Fruit fly (Drosophila melanogaster) whole organism, prepupa: Measurements from ENCODE around the gene Shmt.

Experiments
- Blimp-1 ChIP-seq: fragments of 200-800 bp; sonication (Bioruptor generic); optimal IDR thresholded peaks from 3 replicates; lab custom pipeline; 2017; ENCODE audit warnings: missing biosample characterization, missing genetic modification characterization, mild to moderate bottlenecking, moderate library complexity, missing genetic modification reagents
- CG10631 ChIP-seq: fragments of 200-800 bp; sonication (Bioruptor generic); optimal IDR thresholded peaks from 2 replicates; lab custom pipeline; 2016; ENCODE audit warnings: missing biosample characterization, missing genetic modification characterization
- CG10669 ChIP-seq: fragments of 200-800 bp; sonication (Bioruptor generic); optimal IDR thresholded peaks from 3 replicates; lab custom pipeline; 2018; ENCODE audit warnings: missing biosample characterization, mild to moderate bottlenecking, missing genetic modification characterization, moderate library complexity
- CG11294 ChIP-seq: fragments of 200-800 bp; sonication (Bioruptor generic); IDR thresholded peaks from 2 replicates; pipeline ENCODE4 v1.3.6; 2022; ENCODE audit warnings: missing biosample characterization, missing genetic modification characterization
- CG11762 ChIP-seq: fragments of 200-800 bp; sonication (Bioruptor generic); optimal IDR thresholded peaks from 3 replicates; lab custom pipeline; 2016; ENCODE audit warnings: missing biosample characterization, missing genetic modification characterization; ENCODE audit not compliant: insufficient read depth
- CG11902 ChIP-seq: fragments of 200-800 bp; sonication (Bioruptor generic); optimal IDR thresholded peaks from 3 replicates; lab custom pipeline; 2016; ENCODE audit warnings: missing biosample characterization, missing genetic modification characterization
- CG15336 ChIP-seq: fragments of 200-800 bp; sonication (Bioruptor generic); IDR thresholded peaks from 2 replicates; pipeline ENCODE4 v1.3.6; 2022; ENCODE audit warnings: missing biosample characterization, missing genetic modification characterization
- CG1621 ChIP-seq: fragments of 200-800 bp; sonication (Bioruptor generic); optimal IDR thresholded peaks from 3 replicates; lab custom pipeline; 2018; ENCODE audit warnings: missing biosample characterization, mild to moderate bottlenecking, missing genetic modification characterization
- CG16779 ChIP-seq: fragments of 200-800 bp; sonication (Bioruptor generic); optimal IDR thresholded peaks from 3 replicates; lab custom pipeline; 2017; ENCODE audit warnings: missing biosample characterization, mild to moderate bottlenecking, missing genetic modification characterization
- CG3032 ChIP-seq: fragments of 200-800 bp; optimal IDR thresholded peaks from 2 replicates; lab custom pipeline; 2019; ENCODE audit warnings: missing biosample characterization, mild to moderate bottlenecking, missing genetic modification characterization, moderate library complexity
- CG32006 ChIP-seq: fragments of 200-800 bp; sonication (Bioruptor generic); optimal IDR thresholded peaks from 3 replicates; lab custom pipeline; 2017; ENCODE audit warnings: missing biosample characterization, mild to moderate bottlenecking, missing genetic modification characterization
- CG34406 ChIP-seq: fragments of 200-800 bp; sonication (Bioruptor generic); optimal IDR thresholded peaks from 3 replicates; lab custom pipeline; 2016; ENCODE audit warnings: missing biosample characterization, missing genetic modification characterization
- CG3919 ChIP-seq: fragments of 200-800 bp; sonication (Bioruptor generic); optimal IDR thresholded peaks from 3 replicates; lab custom pipeline; 2016; ENCODE audit warnings: missing biosample characterization, missing genetic modification characterization
- CG4318 ChIP-seq: fragments of 200-800 bp; sonication (Bioruptor generic); optimal IDR thresholded peaks from 3 replicates; lab custom pipeline; 2017; ENCODE audit warnings: missing biosample characterization, mild to moderate bottlenecking, missing genetic modification characterization
- CG6163 ChIP-seq: fragments of 200-800 bp; sonication (Bioruptor generic); IDR thresholded peaks from 3 replicates; pipeline ENCODE4 v1.3.6; 2022; ENCODE audit warnings: missing biosample characterization, missing genetic modification characterization
- CG6276 ChIP-seq: fragments of 200-800 bp; sonication (Bioruptor generic); optimal IDR thresholded peaks from 2 replicates; lab custom pipeline; 2017; ENCODE audit warnings: missing biosample characterization, mild to moderate bottlenecking, missing genetic modification characterization
- CG6792 ChIP-seq: fragments of 200-800 bp; sonication (Bioruptor generic); optimal IDR thresholded peaks from 3 replicates; lab custom pipeline; 2016; ENCODE audit warnings: missing biosample characterization, missing genetic modification characterization
- CG6808 ChIP-seq: fragments of 200-800 bp; sonication (Bioruptor generic); optimal IDR thresholded peaks from 3 replicates; lab custom pipeline; 2017; ENCODE audit warnings: missing biosample characterization, missing genetic modification characterization, mild to moderate bottlenecking, moderate library complexity, missing genetic modification reagents
- CG7368 ChIP-seq: fragments of 200-800 bp; sonication (Bioruptor generic); optimal IDR thresholded peaks from 3 replicates; lab custom pipeline; 2016; ENCODE audit warnings: missing biosample characterization, missing genetic modification characterization
- CG8119 ChIP-seq: fragments of 200-800 bp; sonication (Bioruptor generic); IDR thresholded peaks from 3 replicates; pipeline ENCODE4 v1.3.6; 2022; ENCODE audit warnings: missing biosample characterization, missing genetic modification characterization
- CG8319 ChIP-seq: fragments of 200-800 bp; sonication (Bioruptor generic); optimal IDR thresholded peaks from 3 replicates; lab custom pipeline; 2016; ENCODE audit warnings: missing biosample characterization, missing genetic modification characterization
- CG9139 ChIP-seq: fragments of 200-800 bp; sonication (Bioruptor generic); optimal IDR thresholded peaks from 3 replicates; lab custom pipeline; 2017; ENCODE audit warnings: missing biosample characterization, mild to moderate bottlenecking, missing genetic modification characterization
- Eip75B ChIP-seq: fragments of 200-800 bp; sonication (Bioruptor generic); optimal IDR thresholded peaks from 3 replicates; lab custom pipeline; 2016; ENCODE audit warnings: missing biosample characterization, missing genetic modification characterization
- Eip93F ChIP-seq: fragments of 200-800 bp; sonication (Bioruptor generic); optimal IDR thresholded peaks from 2 replicates; lab custom pipeline; 2016; ENCODE audit warnings: missing biosample characterization, mild to moderate bottlenecking, missing genetic modification characterization
- Ets21C ChIP-seq: fragments of 200-800 bp; sonication (Bioruptor generic); optimal IDR thresholded peaks from 3 replicates; lab custom pipeline; 2016; ENCODE audit warnings: missing biosample characterization, missing genetic modification characterization
- Ets96B ChIP-seq: fragments of 200-800 bp; optimal IDR thresholded peaks from 2 replicates; lab custom pipeline; 2019; ENCODE audit warnings: missing biosample characterization, mild to moderate bottlenecking, missing genetic modification characterization, moderate library complexity
- Hr38 ChIP-seq: sonication (Bioruptor generic); optimal IDR thresholded peaks from 2 replicates; lab custom pipeline; 2016; ENCODE audit warnings: missing biosample characterization, missing genetic modification characterization
- Hr39 ChIP-seq: fragments of 200-800 bp; sonication (Bioruptor generic); optimal IDR thresholded peaks from 2 replicates; lab custom pipeline; 2016; ENCODE audit warnings: missing biosample characterization, missing genetic modification characterization
- Hr4 ChIP-seq: fragments of 200-800 bp; sonication (Bioruptor generic); optimal IDR thresholded peaks from 3 replicates; lab custom pipeline; 2016; ENCODE audit warnings: missing biosample characterization, missing genetic modification characterization
- OdsH ChIP-seq: fragments of 200-800 bp; sonication (Bioruptor generic); optimal IDR thresholded peaks from 3 replicates; lab custom pipeline; 2016; ENCODE audit warnings: missing biosample characterization, missing genetic modification characterization
- Smox ChIP-seq: fragments of 200-800 bp; sonication (Bioruptor generic); optimal IDR thresholded peaks from 3 replicates; lab custom pipeline; 2016; ENCODE audit warnings: missing biosample characterization, missing genetic modification characterization
- Sox102F ChIP-seq: fragments of 200-800 bp; sonication (Bioruptor generic); optimal IDR thresholded peaks from 2 replicates; lab custom pipeline; 2016; ENCODE audit warnings: missing biosample characterization, mild to moderate bottlenecking, missing genetic modification characterization
- Sox14 ChIP-seq: fragments of 200-800 bp; sonication (Bioruptor generic); optimal IDR thresholded peaks from 3 replicates; lab custom pipeline; 2016; ENCODE audit warnings: missing biosample characterization, missing genetic modification characterization
- achi ChIP-seq: fragments of 200-800 bp; sonication (Bioruptor generic); optimal IDR thresholded peaks from 3 replicates; lab custom pipeline; 2016; ENCODE audit warnings: missing biosample characterization, missing genetic modification characterization
- acj6 ChIP-seq: fragments of 200-800 bp; sonication (Bioruptor generic); optimal IDR thresholded peaks from 3 replicates; lab custom pipeline; 2016; ENCODE audit warnings: missing biosample characterization, missing genetic modification characterization
- dac ChIP-seq: fragments of 200-800 bp; sonication (Bioruptor generic); optimal IDR thresholded peaks from 2 replicates; lab custom pipeline; 2017; ENCODE audit warnings: missing biosample characterization, mild to moderate bottlenecking, missing genetic modification characterization
- dsx ChIP-seq: fragments of 200-800 bp; optimal IDR thresholded peaks from 3 replicates; lab custom pipeline; 2019; ENCODE audit warnings: missing biosample characterization, mild to moderate bottlenecking, missing genetic modification characterization, moderate library complexity; ENCODE audit not compliant: poor library complexity, severe bottlenecking
- eg ChIP-seq: fragments of 200-800 bp; sonication (Bioruptor generic); IDR thresholded peaks from 3 replicates; pipeline ENCODE4 v1.3.6; 2022; ENCODE audit warnings: missing biosample characterization, missing genetic modification characterization
- esn ChIP-seq: fragments of 200-800 bp; sonication (Bioruptor generic); optimal IDR thresholded peaks from 2 replicates; lab custom pipeline; 2016; ENCODE audit warnings: missing biosample characterization, mild to moderate bottlenecking, missing genetic modification characterization, moderate library complexity
- fkh ChIP-seq: fragments of 200-800 bp; sonication (Bioruptor generic); optimal IDR thresholded peaks from 3 replicates; lab custom pipeline; 2017; ENCODE audit warnings: missing biosample characterization, mild to moderate bottlenecking, missing genetic modification characterization, moderate library complexity
- lz ChIP-seq: fragments of 200-800 bp; sonication (Bioruptor generic); optimal IDR thresholded peaks from 3 replicates; lab custom pipeline; 2016; ENCODE audit warnings: missing biosample characterization, missing genetic modification characterization
- net ChIP-seq: fragments of 200-800 bp; sonication (Bioruptor generic); optimal IDR thresholded peaks from 3 replicates; lab custom pipeline; 2016; ENCODE audit warnings: missing biosample characterization, missing genetic modification characterization
- pdm3 ChIP-seq: fragments of 200-800 bp; sonication (Bioruptor generic); optimal IDR thresholded peaks from 3 replicates; lab custom pipeline; 2016; ENCODE audit warnings: missing biosample characterization, missing genetic modification characterization
- salr ChIP-seq, 2 experiments: fragments of 200-800 bp; sonication (Bioruptor generic); optimal IDR thresholded peaks; 3 replicates each; lab custom pipeline; 2016 to 2018; ENCODE audit warnings: missing biosample characterization in 2 of 2, missing genetic modification characterization in 2 of 2, mild to moderate bottlenecking in 1 of 2
- spab ChIP-seq: fragments of 200-800 bp; sonication (Bioruptor generic); optimal IDR thresholded peaks from 2 replicates; lab custom pipeline; 2017; ENCODE audit warnings: missing biosample characterization, mild to moderate bottlenecking, missing genetic modification characterization, missing genetic modification reagents
- svp ChIP-seq: fragments of 200-800 bp; sonication (Bioruptor generic); peaks from one replicate; lab custom pipeline; 2016; ENCODE audit warnings: missing biosample characterization, missing genetic modification characterization
- topi ChIP-seq: fragments of 200-800 bp; sonication (Bioruptor generic); optimal IDR thresholded peaks from 3 replicates; lab custom pipeline; 2016; ENCODE audit warnings: missing biosample characterization, missing genetic modification characterization

Gene Shmt

DNA sequence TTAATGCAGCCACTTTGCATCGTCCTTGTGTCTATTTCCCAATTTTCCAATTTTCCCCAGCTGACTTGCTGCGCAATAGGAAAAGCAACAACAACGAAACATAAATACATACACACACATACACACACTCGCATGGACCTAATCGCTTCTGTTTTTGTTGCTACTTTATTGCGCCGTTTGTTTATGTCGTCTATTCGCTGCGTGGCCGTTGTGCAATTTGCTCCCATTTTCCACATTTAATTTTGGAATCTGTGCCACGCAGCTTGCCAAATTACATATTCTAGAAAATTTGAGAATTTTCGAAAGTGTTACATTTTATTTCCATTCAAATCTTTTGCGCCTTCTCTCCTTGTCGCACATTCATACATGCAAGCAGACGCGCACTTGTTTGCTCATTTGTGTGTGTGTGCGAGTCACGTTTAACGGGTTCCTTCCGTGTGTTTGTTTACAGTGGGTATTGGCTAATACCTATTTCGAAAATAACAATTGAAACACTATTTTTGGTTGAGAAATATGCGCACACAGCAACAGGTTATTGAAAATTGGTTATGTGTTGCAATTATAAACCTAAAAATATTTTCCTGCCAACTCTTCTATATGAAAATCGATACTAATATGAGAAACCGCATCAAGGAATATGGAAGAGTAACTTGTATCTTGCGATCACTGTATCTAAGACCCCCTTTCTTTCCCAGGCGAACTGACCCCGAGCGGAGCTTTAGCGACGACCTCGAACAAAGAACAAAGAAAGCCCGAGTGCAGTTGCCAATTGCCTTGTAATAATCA is 36.3 kb downstream of the Shmt start (continued):
- TF ChIP-seq CG34406 (GFP tag; lab: Kevin White, UChicago) (peak; percentile 70), spab (no peak), Sox102F (GFP tag; lab: Kevin White, UChicago) (peak; percentile 86), CG3032 (peak; percentile 66), CG8119 (peak; percentile 86), Eip93F (GFP tag; lab: Kevin White, UChicago) (no peak), CG9139 (peak; percentile 52), CG15336 (GFP tag; lab: Robert Waterston, UW) (peak; percentile 85), Hr38 (GFP tag; lab: Kevin White, UChicago) (no peak), CG6808 (GFP tag; lab: Kevin White, UChicago) (peak; percentile 78), fkh (GFP tag; lab: Kevin White, UChicago) (peak; percentile 96), CG3919 (GFP tag; lab: Kevin White, UChicago) (peak; percentile 84), CG16779 (tag; lab: Kevin White, UChicago) (peak; percentile 58), CG11902 (GFP tag; lab: Kevin White, UChicago) (peak; percentile 67), eg (peak; percentile 78), Ets21C (GFP tag; lab: Kevin White, UChicago) (peak; percentile 78), esn (GFP tag; lab: Kevin White, UChicago) (peak; percentile 90), CG10669 (GFP tag; lab: Kevin White, UChicago) (peak; percentile 81), CG1621 (tag; lab: Kevin White, UChicago) (peak; percentile 57), CG11762 (GFP tag; lab: Kevin White, UChicago) (peak; percentile 75), pdm3 (GFP tag; lab: Kevin White, UChicago) (peak; percentile 87), OdsH (GFP tag; lab: Kevin White, UChicago) (peak; percentile 83), lz (GFP tag; lab: Kevin White, UChicago) (peak; percentile 85), CG10631 (GFP tag; lab: Kevin White, UChicago) (peak; percentile 75), CG7368 (GFP tag; lab: Kevin White, UChicago) (peak; percentile 83), dsx (GFP tag; lab: Kevin White, UChicago) (peak; percentile 73), CG32006 (GFP tag; lab: Kevin White, UChicago) (peak; percentile 84), salr (GFP tag; optimal IDR thresholded peaks at IDR 0.05; lab: Kevin White, UChicago) (peak; percentile 42 to 71), Hr39 (GFP tag; lab: Kevin White, UChicago) (peak; percentile 89), achi (peak; percentile 80), Ets96B (tag; lab: Kevin White, UChicago) (peak; percentile 78)

DNA sequence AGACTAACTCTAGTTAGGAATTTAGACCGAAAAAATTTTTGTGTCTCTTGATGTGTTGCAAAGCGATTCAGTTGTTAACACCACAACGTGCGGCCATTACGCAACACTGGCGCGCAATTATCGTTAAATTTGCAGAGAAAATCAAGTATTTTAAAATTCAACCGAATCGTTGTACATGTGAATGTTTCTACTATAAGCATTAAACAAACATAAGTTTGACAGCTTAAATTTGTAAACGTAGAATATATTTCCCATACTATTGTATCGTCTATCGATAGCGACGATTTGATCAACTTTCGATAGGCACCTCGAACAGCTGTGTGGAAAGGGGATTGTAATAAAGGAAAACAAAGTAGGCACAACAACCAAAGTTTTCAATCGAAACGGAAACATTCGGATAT is 37.1 kb downstream of the Shmt start, which contains the start of the genes Usp30 and CG16721:
Usp30 (minus strand) TSS at position 245 of the 401 bp plus-strand sequence.
CG16721 (plus strand) TSS at position 327 of the 401 bp plus-strand sequence.
- peak; percentile 33 for TF ChIP-seq acj6 (GFP tag; lab: Kevin White, UChicago)
- no peak for TF ChIP-seq CG4318 (GFP tag; lab: Kevin White, UChicago)
- no peak for TF ChIP-seq Eip75B (GFP tag; lab: Kevin White, UChicago)
- no peak for TF ChIP-seq pdm3 (GFP tag; lab: Kevin White, UChicago)
- no peak for TF ChIP-seq CG32006 (GFP tag; lab: Kevin White, UChicago)
- TF ChIP-seq svp (GFP tag; lab: Kevin White, UChicago), result no peak
- peak; percentile 51 for TF ChIP-seq CG1621 (tag; lab: Kevin White, UChicago)
- peak; percentile 10 for TF ChIP-seq Hr4 (GFP tag; lab: Kevin White, UChicago)
- TF ChIP-seq Ets96B (tag; lab: Kevin White, UChicago), result peak; percentile 6
- TF ChIP-seq dac (GFP tag; lab: Kevin White, UChicago), result no peak
- peak; percentile 4 for TF ChIP-seq CG6792 (GFP tag; lab: Kevin White, UChicago)
- no peak for TF ChIP-seq spab
- TF ChIP-seq CG11762 (GFP tag; lab: Kevin White, UChicago), result peak; percentile 23
- no peak for TF ChIP-seq CG6276 (GFP tag; lab: Kevin White, UChicago)
- TF ChIP-seq CG11294, result no peak
- peak; percentile 4 for TF ChIP-seq CG8319 (GFP tag; lab: Kevin White, UChicago)
- TF ChIP-seq CG6163, result peak; percentile 61; the same call in 2 of the 3 replicates
- TF ChIP-seq Smox (GFP tag; lab: Kevin White, UChicago), result no peak
- TF ChIP-seq Blimp-1, result no peak
- TF ChIP-seq topi (GFP tag; lab: Kevin White, UChicago), result peak; percentile 65
- TF ChIP-seq Hr38 (GFP tag; lab: Kevin White, UChicago), result no peak
- peak; percentile 69 for TF ChIP-seq esn (GFP tag; lab: Kevin White, UChicago)
- TF ChIP-seq CG15336 (GFP tag; lab: Robert Waterston, UW), result no peak
- no peak for TF ChIP-seq Sox102F (GFP tag; lab: Kevin White, UChicago)
- TF ChIP-seq Sox14 (GFP tag; lab: Kevin White, UChicago), result peak; percentile 69
- peak; percentile 34 for TF ChIP-seq Ets21C (GFP tag; lab: Kevin White, UChicago)
- TF ChIP-seq CG6808 (GFP tag; lab: Kevin White, UChicago), result no peak
- TF ChIP-seq net (GFP tag; lab: Kevin White, UChicago), result no peak
- TF ChIP-seq salr (GFP tag; optimal IDR thresholded peaks at IDR 0.05; lab: Kevin White, UChicago), result no peak
- TF ChIP-seq CG10631 (GFP tag; lab: Kevin White, UChicago), result peak; percentile 37
